Worm (Caenorhabditis elegans) whole organism, L4/young adult: ENCODE results near the gene unc-71.

Experiments used
- W03F9.2 ChIP-seq: fragments of 150-350 bp; optimal IDR thresholded peaks from 2 replicates; lab custom pipeline; 2014; ENCODE audit warnings: missing biosample characterization, missing genetic modification characterization
- dao-5 ChIP-seq: sonication (generic microtip); optimal IDR thresholded peaks from 2 replicates; lab custom pipeline; 2016; ENCODE audit warnings: missing genotype, missing genetic modification characterization, moderate library complexity, missing compliant biosample characterization
- him-1 ChIP-seq: sonication (generic microtip); optimal IDR thresholded peaks from 2 replicates; lab custom pipeline; 2016; ENCODE audit warnings: missing genotype, missing genetic modification reagents, missing genetic modification characterization, missing compliant biosample characterization

- TF ChIP-seq him-1 (no peak), W03F9.2 (tag; lab: Kevin White, UChicago) (no peak), dao-5 (tag; lab: Kevin White, UChicago) (no peak)
These were observed 15.1 kb upstream of the unc-71 start for ce11 chrIII:12906611-12907037.
